Worm (Caenorhabditis elegans) whole organism, mixed stage, embryonic: ENCODE measurements around the gene F55B12.2.

Experiments
- M03D4.4 ChIP-seq: sonication (generic microtip); optimal IDR thresholded peaks from 2 replicates; lab custom pipeline; 2017; ENCODE audit warnings: mild to moderate bottlenecking, missing genetic modification characterization, missing compliant biosample characterization
- bed-3 ChIP-seq: fragments of 200-800 bp; sonication (Bioruptor generic); optimal IDR thresholded peaks from 3 replicates; lab custom pipeline; 2018; ENCODE audit warnings: mild to moderate bottlenecking, missing genetic modification characterization, moderate library complexity, missing compliant biosample characterization
- blmp-1 ChIP-seq: fragments of 150-350 bp; optimal IDR thresholded peaks from 2 replicates; lab custom pipeline; 2014; ENCODE audit warnings: missing biosample characterization, missing genetic modification characterization
- ceh-39 ChIP-seq: fragments of 150-350 bp; optimal IDR thresholded peaks from 2 replicates; lab custom pipeline; 2014; ENCODE audit warnings: missing biosample characterization, missing genetic modification characterization
- ceh-43 ChIP-seq: fragments of 200-800 bp; sonication (Bioruptor generic); optimal IDR thresholded peaks from 2 replicates; lab custom pipeline; 2018; ENCODE audit warnings: mild to moderate bottlenecking, missing genetic modification characterization, moderate library complexity, missing compliant biosample characterization
- ceh-83 ChIP-seq: fragments of 200-800 bp; sonication (Bioruptor generic); optimal IDR thresholded peaks from 2 replicates; lab custom pipeline; 2018; ENCODE audit warnings: mild to moderate bottlenecking, missing genetic modification characterization, missing compliant biosample characterization
- ces-1 ChIP-seq: fragments of 150-350 bp; optimal IDR thresholded peaks from 2 replicates; lab custom pipeline; 2014; ENCODE audit warnings: missing biosample characterization, missing genetic modification reagents, missing genetic modification characterization
- cnd-1 ChIP-seq: fragments of 200-800 bp; sonication (Bioruptor generic); optimal IDR thresholded peaks from 2 replicates; lab custom pipeline; 2018; ENCODE audit warnings: mild to moderate bottlenecking, missing genetic modification characterization, missing compliant biosample characterization
- drap-1 ChIP-seq: fragments of 200-800 bp; sonication (Bioruptor generic); optimal IDR thresholded peaks from 3 replicates; lab custom pipeline; 2018; ENCODE audit warnings: mild to moderate bottlenecking, missing genetic modification characterization, missing compliant biosample characterization
- elt-1 ChIP-seq: sonication (generic microtip); optimal IDR thresholded peaks from 2 replicates; lab custom pipeline; 2017; ENCODE audit warnings: missing genetic modification characterization, mild to moderate bottlenecking, missing compliant biosample characterization, antibody characterized with exemption, moderate library complexity, borderline replicate concordance; ENCODE audit not compliant: insufficient read depth
- elt-3 ChIP-seq: fragments of 150-350 bp; optimal IDR thresholded peaks from 2 replicates; lab custom pipeline; 2014; ENCODE audit warnings: missing biosample characterization, missing genetic modification characterization
- flh-1 ChIP-seq: fragments of 200-800 bp; sonication (Bioruptor generic); optimal IDR thresholded peaks from 2 replicates; lab custom pipeline; 2018; ENCODE audit warnings: mild to moderate bottlenecking, missing genetic modification characterization, moderate library complexity, missing compliant biosample characterization
- ham-2 ChIP-seq: fragments of 200-800 bp; sonication (Bioruptor generic); optimal IDR thresholded peaks from 2 replicates; lab custom pipeline; 2018; ENCODE audit warnings: mild to moderate bottlenecking, missing genetic modification characterization, missing compliant biosample characterization
- hlh-1 ChIP-seq: fragments of 150-350 bp; optimal IDR thresholded peaks from 2 replicates; lab custom pipeline; 2014; ENCODE audit warnings: missing biosample characterization, missing genetic modification reagents, missing genetic modification characterization
- lin-13 ChIP-seq: fragments of 150-350 bp; optimal IDR thresholded peaks from 2 replicates; lab custom pipeline; 2014; ENCODE audit warnings: missing biosample characterization, missing genetic modification characterization
- lin-32 ChIP-seq: fragments of 200-800 bp; sonication (Bioruptor generic); optimal IDR thresholded peaks from 2 replicates; lab custom pipeline; 2018; ENCODE audit warnings: mild to moderate bottlenecking, missing genetic modification characterization, missing compliant biosample characterization
- lsy-2 ChIP-seq: fragments of 150-350 bp; optimal IDR thresholded peaks from 2 replicates; lab custom pipeline; 2014; ENCODE audit warnings: missing biosample characterization, missing genetic modification characterization
- mab-5 ChIP-seq: fragments of 150-350 bp; optimal IDR thresholded peaks from 2 replicates; lab custom pipeline; 2014; ENCODE audit warnings: missing biosample characterization, missing genetic modification characterization
- mep-1 ChIP-seq: fragments of 150-350 bp; optimal IDR thresholded peaks from 2 replicates; lab custom pipeline; 2017; ENCODE audit warnings: missing biosample characterization, missing genetic modification reagents, missing genetic modification characterization, inconsistent platforms
- mls-2 ChIP-seq: sonication (generic microtip); optimal IDR thresholded peaks from 2 replicates; lab custom pipeline; 2016; ENCODE audit warnings: mild to moderate bottlenecking, missing genetic modification characterization, moderate library complexity, missing compliant biosample characterization
- nhr-12 ChIP-seq: fragments of 150-350 bp; optimal IDR thresholded peaks from 2 replicates; lab custom pipeline; 2014; ENCODE audit warnings: missing biosample characterization, missing genetic modification characterization
- nhr-2 ChIP-seq: fragments of 150-350 bp; optimal IDR thresholded peaks from 2 replicates; lab custom pipeline; 2014; ENCODE audit warnings: missing biosample characterization, missing genetic modification characterization
- nhr-237 ChIP-seq: fragments of 150-350 bp; optimal IDR thresholded peaks from 2 replicates; lab custom pipeline; 2014; ENCODE audit warnings: missing biosample characterization, missing genetic modification characterization
- nhr-28 ChIP-seq: fragments of 150-350 bp; optimal IDR thresholded peaks from 2 replicates; lab custom pipeline; 2014; ENCODE audit warnings: missing biosample characterization, missing genetic modification characterization
- nhr-76 ChIP-seq: sonication (generic microtip); optimal IDR thresholded peaks from 2 replicates; lab custom pipeline; 2017; ENCODE audit warnings: missing biosample characterization, missing genetic modification characterization
- pha-4 ChIP-seq: fragments of 150-350 bp; optimal IDR thresholded peaks from 2 replicates; lab custom pipeline; 2018; ENCODE audit warnings: missing biosample characterization, missing genetic modification reagents, missing genetic modification characterization
- sem-2 ChIP-seq: fragments of 200-800 bp; sonication (Bioruptor generic); optimal IDR thresholded peaks from 2 replicates; lab custom pipeline; 2018; ENCODE audit warnings: mild to moderate bottlenecking, missing genetic modification characterization, missing compliant biosample characterization
- snpc-4 ChIP-seq: fragments of 150-350 bp; optimal IDR thresholded peaks from 2 replicates; lab custom pipeline; 2014; ENCODE audit warnings: missing biosample characterization, missing genetic modification characterization
- sptf-1 ChIP-seq: sonication (generic microtip); optimal IDR thresholded peaks from 2 replicates; lab custom pipeline; 2017; ENCODE audit warnings: mild to moderate bottlenecking, missing genetic modification characterization, moderate library complexity, missing compliant biosample characterization
- tbx-8 ChIP-seq: fragments of 200-800 bp; sonication (Bioruptor generic); optimal IDR thresholded peaks from 2 replicates; lab custom pipeline; 2018; ENCODE audit warnings: mild to moderate bottlenecking, missing genetic modification characterization, moderate library complexity, missing compliant biosample characterization
- unc-120 ChIP-seq: sonication (generic microtip); optimal IDR thresholded peaks from 2 replicates; lab custom pipeline; 2017; ENCODE audit warnings: missing genetic modification characterization, missing compliant biosample characterization; ENCODE audit not compliant: poor library complexity, severe bottlenecking
- unc-39 ChIP-seq: fragments of 150-350 bp; optimal IDR thresholded peaks from 2 replicates; lab custom pipeline; 2014; ENCODE audit warnings: missing biosample characterization, missing genetic modification characterization
- unc-62 ChIP-seq: fragments of 150-350 bp; optimal IDR thresholded peaks from 2 replicates; lab custom pipeline; 2014; ENCODE audit warnings: missing biosample characterization, missing genetic modification reagents, missing genetic modification characterization
- zip-8 ChIP-seq: fragments of 150-350 bp; optimal IDR thresholded peaks from 2 replicates; lab custom pipeline; 2014; ENCODE audit warnings: missing biosample characterization, missing genetic modification characterization
- ztf-11 ChIP-seq: fragments of 150-350 bp; optimal IDR thresholded peaks from 2 replicates; lab custom pipeline; 2014; ENCODE audit warnings: missing biosample characterization, missing genetic modification characterization

F55B12.2 gene

ce11 chrV:13789362-13789761 lies 27.4 kb downstream of the F55B12.2 start:
- TF ChIP-seq unc-120 (peak; percentile 91), elt-3 (no peak), ceh-43 (GFP tag; lab: Kevin White, UChicago) (peak; percentile 24), unc-62 (GFP tag; lab: Kevin White, UChicago) (peak; percentile 94), lin-32 (GFP tag; lab: Kevin White, UChicago) (no peak), flh-1 (GFP tag; lab: Kevin White, UChicago) (no peak), zip-8 (no peak), tbx-8 (GFP tag; lab: Kevin White, UChicago) (no peak), M03D4.4 (no peak), nhr-12 (no peak), ham-2 (GFP tag; lab: Kevin White, UChicago) (no peak), nhr-2 (tag; lab: Kevin White, UChicago) (peak; percentile 93), mls-2 (peak; percentile 85), ces-1 (GFP tag; lab: Kevin White, UChicago) (peak; percentile 59), ceh-83 (GFP tag; lab: Kevin White, UChicago) (no peak), elt-1 (no peak), cnd-1 (tag; lab: Kevin White, UChicago) (peak; percentile 9), snpc-4 (no peak), lin-13 (tag; lab: Kevin White, UChicago) (peak; percentile 78), sem-2 (no peak), sptf-1 (tag; lab: Kevin White, UChicago) (peak; percentile 38), hlh-1 (tag; lab: Kevin White, UChicago) (peak; percentile 47), mab-5 (no peak), nhr-76 (no peak), unc-39 (tag; lab: Kevin White, UChicago) (no peak), blmp-1 (no peak), pha-4 (peak; percentile 97), bed-3 (GFP tag; lab: Kevin White, UChicago) (no peak), drap-1 (peak; percentile 43), lsy-2 (tag; lab: Kevin White, UChicago) (peak; percentile 75), mep-1 (tag; lab: Kevin White, UChicago) (peak; percentile 81), ztf-11 (no peak), nhr-237 (peak; percentile 82), nhr-28 (tag; lab: Kevin White, UChicago) (no peak), ceh-39 (tag; lab: Kevin White, UChicago) (peak; percentile 36)

DNA sequence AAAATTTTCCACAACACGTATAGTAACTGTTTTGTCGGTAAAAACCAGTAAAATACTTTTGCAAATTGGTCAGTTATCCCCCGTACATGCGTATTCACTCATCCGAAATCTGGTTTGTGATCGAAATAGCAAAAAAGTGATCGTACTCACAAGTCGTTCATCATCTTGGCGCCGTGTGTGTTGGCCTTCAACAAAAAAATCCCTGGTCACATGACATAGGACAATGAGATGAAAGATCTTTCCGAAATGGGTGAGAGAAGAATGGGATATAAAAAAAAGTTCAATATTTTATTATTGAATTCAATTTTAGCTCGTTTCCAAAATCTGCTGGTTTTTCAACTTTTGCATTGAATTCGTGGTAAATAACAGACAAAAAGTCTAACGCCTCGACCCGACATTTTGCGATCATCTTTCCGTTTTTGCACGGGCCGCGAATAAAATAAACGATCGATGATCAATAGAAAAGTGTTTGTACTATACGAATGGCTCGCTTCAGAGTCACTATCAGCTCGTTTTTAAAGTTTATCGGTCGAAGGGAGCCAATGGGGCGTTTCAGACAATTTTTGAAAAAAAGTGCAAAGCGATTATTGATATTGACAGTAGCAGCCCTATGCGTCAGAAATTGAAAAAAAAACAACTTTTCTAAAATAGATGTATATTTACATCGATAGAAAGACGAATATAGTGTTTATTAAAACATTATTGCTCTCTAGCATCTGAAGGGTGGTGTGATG lies 28.7 kb downstream of the F55B12.2 start:
- no peak for TF ChIP-seq nhr-28 (tag; lab: Kevin White, UChicago)
- no peak for TF ChIP-seq unc-120
- TF ChIP-seq ceh-43 (GFP tag; lab: Kevin White, UChicago) = no peak
- no peak for TF ChIP-seq tbx-8 (GFP tag; lab: Kevin White, UChicago)
- no peak for TF ChIP-seq ztf-11
- TF ChIP-seq nhr-12 = no peak
- no peak for TF ChIP-seq bed-3 (GFP tag; lab: Kevin White, UChicago)
- TF ChIP-seq lsy-2 (tag; lab: Kevin White, UChicago) = no peak

DNA sequence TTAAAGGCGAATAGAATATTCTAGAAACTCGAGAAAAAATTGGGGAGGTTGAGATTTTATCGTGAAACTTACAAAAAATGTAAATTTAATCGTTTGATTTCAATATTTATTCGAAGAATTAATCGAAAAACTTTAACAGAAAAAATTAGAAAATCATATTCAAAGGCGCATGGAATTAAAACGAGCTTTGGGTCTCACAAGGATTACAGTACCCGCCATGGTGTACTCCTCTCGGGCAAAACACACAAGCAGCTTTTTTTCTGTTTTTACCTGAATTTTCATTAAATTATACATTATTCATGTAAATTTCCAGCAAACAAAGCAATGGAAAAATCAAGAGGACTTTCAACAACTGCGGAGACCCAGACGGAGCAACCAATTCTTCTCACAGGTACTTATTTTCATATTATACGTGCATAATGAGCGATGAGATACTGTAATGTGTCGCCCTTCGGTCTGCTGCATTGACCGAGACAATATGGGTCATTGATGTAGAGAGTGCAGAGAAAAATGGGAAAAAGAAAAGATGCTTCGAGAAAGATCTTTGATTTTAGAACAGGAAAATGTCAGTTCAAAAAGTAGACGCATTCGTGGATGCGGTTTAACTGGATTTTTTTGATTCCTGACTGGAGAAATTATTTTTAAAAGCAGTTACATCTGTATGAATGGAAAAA lies 29.4 kb downstream of the F55B12.2 start, which contains the start of the genes F53C11.4 and F53C11.5:
Gene F53C11.4, minus strand, starts transcription at position 128 of the 674 bp plus-strand sequence.
Gene F53C11.5, plus strand, starts transcription at position 325 of the 674 bp plus-strand sequence.
- no peak for TF ChIP-seq ces-1 (GFP tag; lab: Kevin White, UChicago)
- TF ChIP-seq lsy-2 (tag; lab: Kevin White, UChicago) = peak; percentile 42
- TF ChIP-seq lin-13 (tag; lab: Kevin White, UChicago) = no peak
- TF ChIP-seq M03D4.4 = no peak
- peak; percentile 98 for TF ChIP-seq nhr-2 (tag; lab: Kevin White, UChicago)
- no peak for TF ChIP-seq ztf-11
- no peak for TF ChIP-seq blmp-1
- peak; percentile 7 for TF ChIP-seq mep-1 (tag; lab: Kevin White, UChicago)
- TF ChIP-seq sem-2 = no peak
- TF ChIP-seq unc-62 (GFP tag; lab: Kevin White, UChicago) = peak; percentile 43
- peak; percentile 30 for TF ChIP-seq nhr-237
- no peak for TF ChIP-seq nhr-76
- no peak for TF ChIP-seq mls-2
- no peak for TF ChIP-seq cnd-1 (tag; lab: Kevin White, UChicago)
- no peak for TF ChIP-seq nhr-28 (tag; lab: Kevin White, UChicago)
- TF ChIP-seq unc-120 = peak; percentile 8
- TF ChIP-seq ceh-83 (GFP tag; lab: Kevin White, UChicago) = no peak
- no peak for TF ChIP-seq pha-4
- no peak for TF ChIP-seq unc-39 (tag; lab: Kevin White, UChicago)
- no peak for TF ChIP-seq elt-1
- no peak for TF ChIP-seq tbx-8 (GFP tag; lab: Kevin White, UChicago)
- TF ChIP-seq bed-3 (GFP tag; lab: Kevin White, UChicago) = no peak
- TF ChIP-seq ceh-43 (GFP tag; lab: Kevin White, UChicago) = no peak
- no peak for TF ChIP-seq hlh-1 (tag; lab: Kevin White, UChicago)
- TF ChIP-seq zip-8 = no peak
